Fruit fly (Drosophila melanogaster): Measurements from ENCODE around the gene CG8892.

- TF ChIP-seq CTCF (optimal IDR thresholded peaks at IDR 0.05) (no peak), CG8478 (optimal IDR thresholded peaks at IDR 0.05) (no peak)
Measured at dm6 chr2L:4995837-4996136, 14.4 kb upstream of the CG8892 start.

All from S2 (cell line).